Worm (Caenorhabditis elegans): ENCODE data around the gene sfxn-1.4.
A peak's percentile ranks its signal among the peaks of the same experiment; 100 is the strongest.

The sfxn-1.4 gene

ce11 chrII:11713569-11713968, 32.5 kb upstream of the sfxn-1.4 start, which contains the start of gene F13D12.10:
Gene F13D12.10 (plus strand): TSS chrII:11713799.
- TF ChIP-seq mxl-1 (tag; optimal IDR thresholded peaks at IDR 0.05): no peak
- no peak for TF ChIP-seq cebp-1 (GFP tag; IDR thresholded peaks at IDR 0.05)
- peak; percentile 6 for TF ChIP-seq cebp-1 (tag; optimal IDR thresholded peaks at IDR 0.05)
- no peak for TF ChIP-seq hmg-20 (GFP tag; IDR thresholded peaks at IDR 0.05)
- TF ChIP-seq pha-4 (tag; optimal IDR thresholded peaks at IDR 0.05): no peak
- peak; percentile 75 for TF ChIP-seq zfh-2 (GFP tag; conservative IDR thresholded peaks at IDR 0.05)
- no peak for TF ChIP-seq F52B5.7 (tag; optimal IDR thresholded peaks at IDR 0.05)
- peak; percentile 47 for TF ChIP-seq somi-1 (GFP tag; optimal IDR thresholded peaks at IDR 0.05)
- no peak for TF ChIP-seq lsl-1 (GFP tag; optimal IDR thresholded peaks at IDR 0.05)
- no peak for TF ChIP-seq ztf-18 (tag; optimal IDR thresholded peaks at IDR 0.05)
- TF ChIP-seq Y53F4B.3 (GFP tag; IDR thresholded peaks at IDR 0.05): no peak

- TF ChIP-seq rpc-1 (optimal IDR thresholded peaks at IDR 0.05) (no peak), rpc-1 (tag; optimal IDR thresholded peaks at IDR 0.05) (no peak)
These were observed 29.7 kb upstream of the sfxn-1.4 start for ce11 chrII:11710771-11711170.

ce11 chrII:11709464-11709863, 28.4 kb upstream of the sfxn-1.4 start, which contains the start of gene fcmt-1:
Gene fcmt-1 (minus strand): TSS chrII:11709564.
- no peak for TF ChIP-seq let-526 (GFP tag; IDR thresholded peaks at IDR 0.05)
- no peak for TF ChIP-seq C06A6.2 (GFP tag; conservative IDR thresholded peaks at IDR 0.05)
- TF ChIP-seq nhr-90 (tag; optimal IDR thresholded peaks at IDR 0.05): no peak
- no peak for TF ChIP-seq nfyb-1 (GFP tag; IDR thresholded peaks at IDR 0.05)

ce11 chrII:11705787-11706186, 24.8 kb upstream of the sfxn-1.4 start, which contains the start of gene VF13D12L.3:
Gene VF13D12L.3 (plus strand): TSS chrII:11706009.
- TF ChIP-seq nhr-80 (tag; optimal IDR thresholded peaks at IDR 0.05) (peak; percentile 60), hlh-26 (GFP tag; conservative IDR thresholded peaks at IDR 0.05) (no peak), F55B11.4 (tag; optimal IDR thresholded peaks at IDR 0.05; ENCODE audit: borderline replicate concordance, insufficient read depth) (no peak), nfya-1 (tag; optimal IDR thresholded peaks at IDR 0.05; ENCODE audit: borderline replicate concordance, insufficient read depth) (no peak), hsf-1 (GFP tag; IDR thresholded peaks at IDR 0.05) (0 out of 2 replicates have a peak, but pooled peaks have one; percentile 10)

- TF ChIP-seq ceh-79 (tag; optimal IDR thresholded peaks at IDR 0.05) (no peak), ztf-25 (GFP tag; IDR thresholded peaks at IDR 0.05) (no peak), ceh-91 (GFP tag; IDR thresholded peaks at IDR 0.05) (peak; percentile 16; the same call in 1 of the 2 replicates), madf-8 (GFP tag; conservative IDR thresholded peaks at IDR 0.05) (0 out of 2 replicates have a peak, but pooled peaks have one; percentile 17), tlf-1 (GFP tag; optimal IDR thresholded peaks at IDR 0.05) (no peak), hrde-1 (tag; optimal IDR thresholded peaks at IDR 0.05; ENCODE audit: borderline replicate concordance) (no peak), efl-1 (GFP tag; optimal IDR thresholded peaks at IDR 0.05) (peak; percentile 59), ZK185.1 (tag; optimal IDR thresholded peaks at IDR 0.05; ENCODE audit: poor library complexity, severe bottlenecking) (no peak), madf-6 (GFP tag; IDR thresholded peaks at IDR 0.05) (peak; percentile 77), aptf-3 (GFP tag; IDR thresholded peaks at IDR 0.05) (no peak), Y67H2A.10 (GFP tag; conservative IDR thresholded peaks at IDR 0.05) (no peak), T26A5.8 (tag; optimal IDR thresholded peaks at IDR 0.05) (no peak), lin-40 (tag; optimal IDR thresholded peaks at IDR 0.05) (no peak), F55B11.4 (tag; optimal IDR thresholded peaks at IDR 0.05; ENCODE audit: borderline replicate concordance, insufficient read depth) (no peak), xnd-1 (tag; optimal IDR thresholded peaks at IDR 0.05) (peak; percentile 31), bed-2 (GFP tag; IDR thresholded peaks at IDR 0.05) (no peak), nhr-90 (tag; optimal IDR thresholded peaks at IDR 0.05) (no peak), ceh-40 (GFP tag; IDR thresholded peaks at IDR 0.05) (no peak), pha-4 (tag; optimal IDR thresholded peaks at IDR 0.05) (no peak), lin-35 (GFP tag; optimal IDR thresholded peaks at IDR 0.05) (no peak), repo-1 (tag; optimal IDR thresholded peaks at IDR 0.05) (no peak), akir-1 (GFP tag; optimal IDR thresholded peaks at IDR 0.05) (no peak), attf-6 (GFP tag; IDR thresholded peaks at IDR 0.05) (no peak), aptf-2 (GFP tag; conservative IDR thresholded peaks at IDR 0.05) (no peak)
These were observed 19.6 kb upstream of the sfxn-1.4 start for ce11 chrII:11700635-11701034.

Measured in whole organism, young adult.